Fruit fly (Drosophila melanogaster) whole organism, embryonic: ENCODE measurements around the gene amrt.
A peak's percentile ranks its signal among the peaks of the same experiment; 100 is the strongest.

Experiments
- Atf6 ChIP-seq: fragments of 200-800 bp; sonication (Bioruptor generic); IDR thresholded peaks from 2 replicates; pipeline ENCODE4 v1.3.6; 2022; ENCODE audit warnings: missing biosample characterization, missing genetic modification characterization
- CG1024 ChIP-seq: fragments of 200-800 bp; sonication (Bioruptor generic); IDR thresholded peaks from 2 replicates; pipeline ENCODE4 v1.3.6; 2022; ENCODE audit warnings: missing biosample characterization, missing genetic modification characterization
- CG10654 ChIP-seq: fragments of 200-800 bp; sonication (Bioruptor generic); optimal IDR thresholded peaks from 2 replicates; lab custom pipeline; 2016; ENCODE audit warnings: missing biosample characterization, missing genetic modification characterization
- CG11085 ChIP-seq: fragments of 200-800 bp; sonication (Bioruptor generic); IDR thresholded peaks from 2 replicates; pipeline ENCODE4 v1.3.6; 2022; ENCODE audit warnings: missing biosample characterization, missing genetic modification characterization
- CG12299 ChIP-seq: fragments of 200-800 bp; sonication (Bioruptor generic); optimal IDR thresholded peaks from 2 replicates; lab custom pipeline; 2018; ENCODE audit warnings: missing biosample characterization, mild to moderate bottlenecking, missing genetic modification characterization
- CG12391 ChIP-seq: fragments of 200-800 bp; sonication (Bioruptor generic); optimal IDR thresholded peaks from 3 replicates; lab custom pipeline; 2018; ENCODE audit warnings: missing biosample characterization, mild to moderate bottlenecking, missing genetic modification characterization, moderate library complexity
- CG14050 ChIP-seq: fragments of 200-800 bp; sonication (Bioruptor generic); IDR thresholded peaks from 3 replicates; pipeline ENCODE4 v1.3.6; 2022; ENCODE audit warnings: missing biosample characterization, missing genetic modification characterization
- CG15011 ChIP-seq: fragments of 200-800 bp; sonication (Bioruptor generic); optimal IDR thresholded peaks from 3 replicates; lab custom pipeline; 2018; ENCODE audit warnings: missing biosample characterization, mild to moderate bottlenecking, missing genetic modification characterization
- CG15696 ChIP-seq: fragments of 200-800 bp; sonication (Bioruptor generic); optimal IDR thresholded peaks from 2 replicates; lab custom pipeline; 2019; ENCODE audit warnings: missing biosample characterization, mild to moderate bottlenecking, missing genetic modification characterization, moderate library complexity
- CG17385 ChIP-seq: fragments of 200-800 bp; sonication (Bioruptor generic); optimal IDR thresholded peaks from 3 replicates; lab custom pipeline; 2018; ENCODE audit warnings: missing biosample characterization, mild to moderate bottlenecking, missing genetic modification characterization
- CG18764 ChIP-seq: fragments of 200-800 bp; sonication (Bioruptor generic); optimal IDR thresholded peaks from 3 replicates; lab custom pipeline; 2016; ENCODE audit warnings: missing biosample characterization, missing genetic modification characterization
- CG2199 ChIP-seq: fragments of 200-800 bp; sonication (Bioruptor generic); IDR thresholded peaks from 3 replicates; pipeline ENCODE4 v1.3.6; 2022; ENCODE audit warnings: missing biosample characterization, missing genetic modification characterization
- CG2202 ChIP-seq: fragments of 200-800 bp; sonication (Bioruptor generic); optimal IDR thresholded peaks from 2 replicates; lab custom pipeline; 2018; ENCODE audit warnings: missing biosample characterization, mild to moderate bottlenecking, missing genetic modification characterization
- CG2678 ChIP-seq: fragments of 200-800 bp; sonication (Bioruptor generic); optimal IDR thresholded peaks from 3 replicates; lab custom pipeline; 2019; ENCODE audit warnings: missing biosample characterization, mild to moderate bottlenecking, missing genetic modification characterization, moderate library complexity
- CG30431 ChIP-seq: fragments of 200-800 bp; sonication (Bioruptor generic); optimal IDR thresholded peaks from 2 replicates; lab custom pipeline; 2017; ENCODE audit warnings: missing biosample characterization, missing genetic modification characterization
- CG7357 ChIP-seq: fragments of 200-800 bp; sonication (Bioruptor generic); IDR thresholded peaks from 3 replicates; pipeline ENCODE4 v1.3.6; 2022; ENCODE audit warnings: missing biosample characterization, missing genetic modification characterization
- CG7786 ChIP-seq: fragments of 200-800 bp; sonication (Bioruptor generic); optimal IDR thresholded peaks from 2 replicates; lab custom pipeline; 2016; ENCODE audit warnings: missing biosample characterization, missing genetic modification characterization
- CG8359 ChIP-seq: fragments of 200-800 bp; sonication (Bioruptor generic); optimal IDR thresholded peaks from 2 replicates; lab custom pipeline; 2017; ENCODE audit warnings: missing biosample characterization, mild to moderate bottlenecking, missing genetic modification characterization, borderline replicate concordance
- D19A ChIP-seq: fragments of 200-800 bp; optimal IDR thresholded peaks from 3 replicates; lab custom pipeline; 2019; ENCODE audit warnings: missing biosample characterization, mild to moderate bottlenecking, missing genetic modification characterization, moderate library complexity
- HHEX ChIP-seq: fragments of 200-800 bp; sonication (Bioruptor generic); optimal IDR thresholded peaks from 3 replicates; lab custom pipeline; 2017; ENCODE audit warnings: missing biosample characterization, mild to moderate bottlenecking, missing genetic modification characterization, missing genetic modification reagents
- HmgZ ChIP-seq: fragments of 200-800 bp; sonication (Bioruptor generic); optimal IDR thresholded peaks from 2 replicates; lab custom pipeline; 2018; ENCODE audit warnings: missing biosample characterization, mild to moderate bottlenecking, missing genetic modification characterization
- Hr3 ChIP-seq: fragments of 200-800 bp; sonication (Bioruptor generic); optimal IDR thresholded peaks from 3 replicates; lab custom pipeline; 2016; ENCODE audit warnings: missing biosample characterization, missing genetic modification characterization
- Hr78 ChIP-seq, 2 experiments: fragments of 200-800 bp in 1 of 2; fragments of >200 bp in 1 of 2; sonication (Bioruptor generic) in 1 of 2; optimal IDR thresholded peaks; 2 replicates each; lab custom pipeline; 2017 to 2019; ENCODE audit warnings: missing biosample characterization in 2 of 2, missing genetic modification characterization in 2 of 2, mild to moderate bottlenecking in 1 of 2, moderate library complexity in 1 of 2
- Sry-δ ChIP-seq: fragments of 200-800 bp; sonication (Bioruptor generic); optimal IDR thresholded peaks from 2 replicates; lab custom pipeline; 2016; ENCODE audit warnings: missing biosample characterization, missing genetic modification characterization
- TFAM ChIP-seq: fragments of 200-800 bp; sonication (Bioruptor generic); optimal IDR thresholded peaks from 2 replicates; lab custom pipeline; 2017; ENCODE audit warnings: missing biosample characterization, missing genetic modification characterization, inconsistent platforms
- Tbp ChIP-seq: fragments of >200 bp; optimal IDR thresholded peaks from 2 replicates; lab custom pipeline; 2018; ENCODE audit warnings: missing biosample characterization, missing genetic modification characterization
- ab ChIP-seq: fragments of 200-800 bp; sonication (Bioruptor generic); optimal IDR thresholded peaks from 2 replicates; lab custom pipeline; 2016; ENCODE audit warnings: missing biosample characterization, missing genetic modification characterization
- az2 ChIP-seq: fragments of 200-800 bp; sonication (Bioruptor generic); optimal IDR thresholded peaks from 3 replicates; lab custom pipeline; 2016; ENCODE audit warnings: missing biosample characterization, missing genetic modification characterization
- br ChIP-seq: fragments of >200 bp; optimal IDR thresholded peaks from 2 replicates; lab custom pipeline; 2017
- btn ChIP-seq: fragments of 200-800 bp; sonication (Bioruptor generic); optimal IDR thresholded peaks from 2 replicates; lab custom pipeline; 2016; ENCODE audit warnings: missing biosample characterization, missing genetic modification characterization
- dan ChIP-seq: fragments of 200-800 bp; sonication (Bioruptor generic); IDR thresholded peaks from 2 replicates; pipeline ENCODE4 v1.3.6; 2022; ENCODE audit warnings: missing biosample characterization, missing genetic modification characterization
- dimm ChIP-seq: fragments of 200-800 bp; sonication (Bioruptor generic); IDR thresholded peaks from 2 replicates; pipeline ENCODE4 v1.3.6; 2022; ENCODE audit warnings: missing biosample characterization, missing genetic modification characterization
- en ChIP-seq: fragments of 200-800 bp; sonication (Bioruptor generic); optimal IDR thresholded peaks from 2 replicates; lab custom pipeline; 2016; ENCODE audit warnings: missing biosample characterization, missing genetic modification characterization
- ewg ChIP-seq: fragments of 200-800 bp; sonication (Bioruptor generic); optimal IDR thresholded peaks from 3 replicates; lab custom pipeline; 2017; ENCODE audit warnings: mild to moderate bottlenecking, missing biosample characterization, missing genetic modification reagents, missing genetic modification characterization
- fd96Cb ChIP-seq: fragments of 200-800 bp; sonication (Bioruptor generic); optimal IDR thresholded peaks from 2 replicates; lab custom pipeline; 2018; ENCODE audit warnings: missing biosample characterization, mild to moderate bottlenecking, missing genetic modification characterization, moderate library complexity
- knrl ChIP-seq: fragments of 200-800 bp; sonication (Bioruptor generic); IDR thresholded peaks from 3 replicates; pipeline ENCODE4 v1.3.6; 2022; ENCODE audit warnings: missing biosample characterization, missing genetic modification characterization; ENCODE audit not compliant: partially characterized antibody
- lilli ChIP-seq: fragments of 200-800 bp; sonication (Bioruptor generic); optimal IDR thresholded peaks from 3 replicates; lab custom pipeline; 2016; ENCODE audit warnings: missing biosample characterization, missing genetic modification characterization
- luna ChIP-seq: fragments of 200-800 bp; sonication (Bioruptor generic); optimal IDR thresholded peaks from 2 replicates; lab custom pipeline; 2016; ENCODE audit warnings: missing biosample characterization, missing genetic modification characterization
- maf-S ChIP-seq: fragments of 200-800 bp; sonication (Bioruptor generic); optimal IDR thresholded peaks from 2 replicates; lab custom pipeline; 2016; ENCODE audit warnings: missing biosample characterization, missing genetic modification characterization
- oc ChIP-seq: fragments of 200-800 bp; sonication (Bioruptor generic); optimal IDR thresholded peaks from 2 replicates; lab custom pipeline; 2018; ENCODE audit warnings: missing biosample characterization, mild to moderate bottlenecking, missing genetic modification characterization, moderate library complexity
- otp ChIP-seq: fragments of 200-800 bp; sonication (Bioruptor generic); IDR thresholded peaks from 3 replicates; pipeline ENCODE4, ENCODE4 v1.3.6; 2022; ENCODE audit warnings: missing biosample characterization, missing genetic modification characterization
- pita ChIP-seq: fragments of 200-800 bp; sonication (Bioruptor generic); optimal IDR thresholded peaks from 2 replicates; lab custom pipeline; 2017; ENCODE audit warnings: missing biosample characterization, mild to moderate bottlenecking, missing genetic modification characterization
- ranshi ChIP-seq: fragments of 200-800 bp; sonication (Bioruptor generic); IDR thresholded peaks from 2 replicates; pipeline ENCODE4 v1.3.6; 2022; ENCODE audit warnings: missing biosample characterization, missing genetic modification characterization
- ro ChIP-seq: fragments of 200-800 bp; sonication (Bioruptor generic); IDR thresholded peaks from 2 replicates; pipeline ENCODE4 v1.3.6; 2022; ENCODE audit warnings: missing biosample characterization, missing genetic modification characterization
- shn ChIP-seq: fragments of 200-800 bp; sonication (Bioruptor generic); optimal IDR thresholded peaks from 3 replicates; lab custom pipeline; 2016; ENCODE audit warnings: missing biosample characterization, missing genetic modification characterization
- sima ChIP-seq: fragments of 200-800 bp; sonication (Bioruptor generic); optimal IDR thresholded peaks from 2 replicates; lab custom pipeline; 2016; ENCODE audit warnings: missing biosample characterization, missing genetic modification characterization
- ssp ChIP-seq: fragments of 200-800 bp; sonication (Bioruptor generic); IDR thresholded peaks from 2 replicates; pipeline ENCODE4 v1.3.6; 2022; ENCODE audit warnings: missing biosample characterization, missing genetic modification characterization
- vfl ChIP-seq: fragments of 200-800 bp; sonication (Bioruptor generic); optimal IDR thresholded peaks from 2 replicates; lab custom pipeline; 2016; ENCODE audit warnings: missing biosample characterization, missing genetic modification characterization
- vnd ChIP-seq: fragments of 200-800 bp; sonication (Bioruptor generic); IDR thresholded peaks from 3 replicates; pipeline ENCODE4 v1.3.6; 2022; ENCODE audit warnings: missing biosample characterization, missing genetic modification characterization; ENCODE audit not compliant: partially characterized antibody
- zen2 ChIP-seq: fragments of 200-800 bp; sonication (Bioruptor generic); IDR thresholded peaks from 3 replicates; pipeline ENCODE4 v1.3.6; 2022; ENCODE audit warnings: missing biosample characterization, missing genetic modification characterization; ENCODE audit not compliant: partially characterized antibody
- zf30C ChIP-seq: fragments of 200-800 bp; sonication (Bioruptor generic); optimal IDR thresholded peaks from 3 replicates; lab custom pipeline; 2018; ENCODE audit warnings: missing biosample characterization, mild to moderate bottlenecking, missing genetic modification characterization

Gene amrt

DNA sequence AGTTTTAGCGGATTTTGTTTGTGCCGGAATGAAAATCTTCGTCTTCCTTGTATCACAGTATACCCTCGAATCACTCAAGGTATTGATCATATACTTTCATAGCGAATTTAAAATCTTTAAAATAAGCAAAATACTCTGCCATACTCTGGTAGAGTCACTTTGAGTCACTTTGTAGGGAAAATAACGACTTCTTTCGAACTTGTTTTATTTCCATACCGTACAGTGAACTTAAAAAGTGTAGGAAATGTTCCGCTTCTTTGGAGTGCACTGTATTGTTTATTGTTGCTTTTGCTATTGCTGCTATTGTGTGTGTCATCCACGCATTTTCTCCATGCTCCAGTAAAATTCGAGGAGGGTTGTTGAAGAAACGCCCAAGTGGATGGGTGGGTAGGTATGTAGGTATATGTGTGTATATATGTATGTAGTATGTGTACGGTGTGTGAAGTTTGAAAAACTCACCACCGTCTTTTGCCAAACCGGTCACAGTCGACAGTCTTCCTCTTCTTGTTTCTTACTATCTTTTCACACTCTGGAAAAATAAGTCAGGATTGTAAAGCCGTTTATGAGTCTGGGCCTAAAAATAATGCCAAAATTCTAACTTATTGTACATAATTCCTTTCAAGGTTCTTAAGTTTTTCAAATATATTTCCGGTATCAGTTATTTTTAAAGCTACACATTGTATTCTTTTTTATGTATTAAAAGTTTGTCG is 6.9 kb downstream of the amrt start (continued):
- TF ChIP-seq CG17385 (GFP tag; lab: Kevin White, UChicago) (peak; percentile 60), HmgZ (tag; lab: Kevin White, UChicago) (no peak), HHEX (GFP tag; lab: Kevin White, UChicago) (peak; percentile 50), sima (no peak), CG30431 (no peak), az2 (GFP tag; lab: Kevin White, UChicago) (peak; percentile 15), Hr3 (GFP tag; lab: Kevin White, UChicago) (no peak), oc (tag; lab: Kevin White, UChicago) (no peak), CG2202 (no peak), CG7357 (GFP tag; lab: Robert Waterston, UW) (no peak), CG15696 (tag; lab: Kevin White, UChicago) (no peak), Atf6 (GFP tag; lab: Robert Waterston, UW) (no peak), ro (GFP tag; lab: Robert Waterston, UW) (no peak), pita (GFP tag; lab: Kevin White, UChicago) (no peak), dan (GFP tag; lab: Robert Waterston, UW) (no peak), btn (GFP tag; lab: Kevin White, UChicago) (no peak), ssp (GFP tag; lab: Robert Waterston, UW) (no peak), CG18764 (GFP tag; lab: Kevin White, UChicago) (no peak), zf30C (no peak), CG11085 (GFP tag; lab: Robert Waterston, UW) (no peak), zen2 (GFP tag; lab: Robert Waterston, UW) (no peak), vnd (no peak), otp (GFP tag; lab: Robert Waterston, UW) (no peak), fd96Cb (peak; percentile 25), CG2678 (peak; percentile 64), lilli (GFP tag; lab: Kevin White, UChicago) (peak; percentile 43), ewg (GFP tag; lab: Kevin White, UChicago) (peak; percentile 10), luna (GFP tag; lab: Kevin White, UChicago) (no peak), dimm (GFP tag; lab: Robert Waterston, UW) (no peak), CG1024 (GFP tag; lab: Robert Waterston, UW) (no peak), D19A (tag; lab: Kevin White, UChicago) (peak; percentile 61), shn (GFP tag; lab: Kevin White, UChicago) (no peak), Sry-δ (GFP tag; lab: Kevin White, UChicago) (no peak), maf-S (GFP tag; lab: Kevin White, UChicago) (no peak), TFAM (no peak), vfl (GFP tag; lab: Kevin White, UChicago) (no peak), CG14050 (GFP tag; lab: Robert Waterston, UW) (no peak), CG8359 (GFP tag; lab: Kevin White, UChicago) (no peak), CG12391 (peak; percentile 39), CG12299 (tag; lab: Kevin White, UChicago) (no peak), en (GFP tag; lab: Kevin White, UChicago) (no peak), CG7786 (GFP tag; lab: Kevin White, UChicago) (peak; percentile 40), br (no peak), Hr78 (GFP tag; optimal IDR thresholded peaks at IDR 0.05; lab: Kevin White, UChicago) (no peak), knrl (GFP tag; lab: Robert Waterston, UW) (no peak), Tbp (GFP tag; lab: Kevin White, UChicago) (no peak), CG15011 (GFP tag; lab: Kevin White, UChicago) (no peak), CG2199 (GFP tag; lab: Robert Waterston, UW) (no peak), CG10654 (no peak), ranshi (GFP tag; lab: Robert Waterston, UW) (no peak), ab (GFP tag; lab: Kevin White, UChicago) (no peak)
